Fruit fly (Drosophila melanogaster): ENCODE data around the gene sba.
A peak's percentile ranks its signal among the peaks of the same experiment; 100 is the strongest.

sba gene

DNA sequence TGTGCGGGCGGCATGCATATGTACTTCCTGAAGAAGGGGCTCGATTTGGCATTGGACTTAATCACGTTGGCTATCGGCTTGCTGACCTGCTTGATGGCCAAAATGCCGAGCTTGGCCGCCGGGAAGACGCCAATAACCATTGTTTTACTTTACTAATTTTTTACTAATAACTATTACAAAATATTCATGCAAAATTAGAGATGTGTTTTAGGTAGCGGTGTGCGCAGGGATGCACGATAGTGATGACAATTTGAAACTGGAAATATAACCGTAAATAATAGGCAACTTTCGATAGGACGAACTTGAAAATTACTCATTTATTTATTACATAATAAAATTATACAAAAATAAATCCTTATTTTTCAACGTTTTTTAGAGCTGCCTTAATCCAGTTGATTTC is 4.7 kb upstream of the sba start, which contains the start of gene CG13601 (continued):
- no peak for TF ChIP-seq Hmr (GFP tag; optimal IDR thresholded peaks at IDR 0.05)
- no peak for TF ChIP-seq ase (GFP tag; IDR thresholded peaks at IDR 0.05)
- no peak for TF ChIP-seq slp2 (GFP tag; optimal IDR thresholded peaks at IDR 0.05)
- TF ChIP-seq scrt (GFP tag; optimal IDR thresholded peaks at IDR 0.05) = no peak
- no peak for TF ChIP-seq CG8765 (GFP tag; IDR thresholded peaks at IDR 0.05)
- peak; percentile 32; the same call in 1 of the 2 replicates for TF ChIP-seq CG2129 (GFP tag; IDR thresholded peaks at IDR 0.05; ENCODE audit: partially characterized antibody)
- no peak for TF ChIP-seq CG16815 (GFP tag; optimal IDR thresholded peaks at IDR 0.05)
- TF ChIP-seq pum (GFP tag; optimal IDR thresholded peaks at IDR 0.05) = no peak
- TF ChIP-seq ssp (GFP tag; IDR thresholded peaks at IDR 0.05) = no peak
- peak; percentile 79 for TF ChIP-seq Bgb (GFP tag; IDR thresholded peaks at IDR 0.05; ENCODE audit: partially characterized antibody)
- TF ChIP-seq HHEX (GFP tag; optimal IDR thresholded peaks at IDR 0.05) = no peak
- peak; percentile 77 for TF ChIP-seq Med (GFP tag)
- no peak for TF ChIP-seq crp (GFP tag; optimal IDR thresholded peaks at IDR 0.05)
- no peak for TF ChIP-seq CG6654 (GFP tag; optimal IDR thresholded peaks at IDR 0.05)
- TF ChIP-seq Sox102F (GFP tag; optimal IDR thresholded peaks at IDR 0.05) = no peak
- no peak for TF ChIP-seq chn (GFP tag; optimal IDR thresholded peaks at IDR 0.05)
- peak; percentile 19 for TF ChIP-seq CG4854 (GFP tag; optimal IDR thresholded peaks at IDR 0.05)
- TF ChIP-seq klu (GFP tag; IDR thresholded peaks at IDR 0.05) = no peak
- peak; percentile 15 for TF ChIP-seq Dad (GFP tag; optimal IDR thresholded peaks at IDR 0.05)
- TF ChIP-seq Kr (GFP tag; optimal IDR thresholded peaks at IDR 0.05) = no peak
- TF ChIP-seq dmrt99B (tag; optimal IDR thresholded peaks at IDR 0.05) = no peak
- no peak for TF ChIP-seq TFAM (GFP tag; optimal IDR thresholded peaks at IDR 0.05)
- no peak for TF ChIP-seq zfh2 (GFP tag; optimal IDR thresholded peaks at IDR 0.05)
- no peak for TF ChIP-seq CG31224 (GFP tag; IDR thresholded peaks at IDR 0.05)
- no peak for TF ChIP-seq CG15011 (GFP tag; optimal IDR thresholded peaks at IDR 0.05)
- TF ChIP-seq CG3847 (GFP tag; IDR thresholded peaks at IDR 0.05) = peak; percentile 23; the same call in 1 of the 2 replicates
- TF ChIP-seq CG9797 (GFP tag; optimal IDR thresholded peaks at IDR 0.05) = no peak
- TF ChIP-seq CG11093 (GFP tag; IDR thresholded peaks at IDR 0.05) = no peak
- no peak for TF ChIP-seq CG11696 (GFP tag; IDR thresholded peaks at IDR 0.05)
- no peak for TF ChIP-seq dimm (GFP tag; IDR thresholded peaks at IDR 0.05)
- TF ChIP-seq B-H2 (GFP tag; optimal IDR thresholded peaks at IDR 0.05) = no peak
- TF ChIP-seq lab (GFP tag; optimal IDR thresholded peaks at IDR 0.05) = no peak
- no peak for TF ChIP-seq ken (GFP tag; IDR thresholded peaks at IDR 0.05)
- TF ChIP-seq Neu2 (GFP tag; optimal IDR thresholded peaks at IDR 0.05; ENCODE audit: borderline replicate concordance) = no peak
- TF ChIP-seq CG10366 (GFP tag; IDR thresholded peaks at IDR 0.05) = peak; percentile 20; the same call in 1 of the 2 replicates
- TF ChIP-seq CG8089 (GFP tag; optimal IDR thresholded peaks at IDR 0.05) = no peak
- TF ChIP-seq kni (GFP tag; optimal IDR thresholded peaks at IDR 0.05) = no peak
- peak; percentile 75 for TF ChIP-seq Rfx (GFP tag; IDR thresholded peaks at IDR 0.05)
- TF ChIP-seq CG34224 (GFP tag; IDR thresholded peaks at IDR 0.05; ENCODE audit: partially characterized antibody) = peak; percentile 83
- TF ChIP-seq CG18476 (GFP tag; optimal IDR thresholded peaks at IDR 0.05) = no peak
- no peak for TF ChIP-seq CG8359 (GFP tag; optimal IDR thresholded peaks at IDR 0.05; ENCODE audit: borderline replicate concordance)
- no peak for TF ChIP-seq z (GFP tag; IDR thresholded peaks at IDR 0.05)
- peak; percentile 84; the same call in 2 of the 3 replicates for TF ChIP-seq knrl (GFP tag; IDR thresholded peaks at IDR 0.05; ENCODE audit: partially characterized antibody)
- no peak for TF ChIP-seq CG6813 (GFP tag; optimal IDR thresholded peaks at IDR 0.05)
- no peak for TF ChIP-seq fd3F (GFP tag; optimal IDR thresholded peaks at IDR 0.05)
- TF ChIP-seq YL-1 (GFP tag; optimal IDR thresholded peaks at IDR 0.05) = no peak
- no peak for TF ChIP-seq CG6175 (GFP tag; IDR thresholded peaks at IDR 0.05)
- TF ChIP-seq p53 (GFP tag; optimal IDR thresholded peaks at IDR 0.05) = no peak
- no peak for TF ChIP-seq Fer2 (tag; optimal IDR thresholded peaks at IDR 0.05)
- TF ChIP-seq CG1832 (GFP tag; optimal IDR thresholded peaks at IDR 0.05) = no peak
- no peak for TF ChIP-seq CG12769 (tag; optimal IDR thresholded peaks at IDR 0.05)

Data from whole organism, embryonic.